Worm (Caenorhabditis elegans) whole organism, midembryonic: ENCODE measurements around the gene C54F6.15.

Source experiments
- T22C8.4 ChIP-seq: fragments of 200-800 bp; sonication (Bioruptor generic); IDR thresholded peaks from 2 replicates; pipeline ENCODE4 v1.3.6; 2022; ENCODE audit warnings: missing genetic modification characterization, missing compliant biosample characterization
- cog-1 ChIP-seq: sonication (generic microtip); optimal IDR thresholded peaks from 2 replicates; lab custom pipeline; 2016; ENCODE audit warnings: missing genetic modification characterization, missing compliant biosample characterization
- flt-1 ChIP-seq: fragments of 200-800 bp; sonication (Bioruptor generic); IDR thresholded peaks from 2 replicates; pipeline ENCODE4 v1.3.6; 2022; ENCODE audit warnings: missing genetic modification characterization, missing compliant biosample characterization
- med-1 ChIP-seq: sonication (generic microtip); optimal IDR thresholded peaks from 2 replicates; lab custom pipeline; 2017; ENCODE audit warnings: missing genetic modification characterization, mild to moderate bottlenecking, missing compliant biosample characterization, antibody characterized with exemption, missing genetic modification reagents; ENCODE audit not compliant: insufficient read depth
- ref-1 ChIP-seq: fragments of 200-800 bp; sonication (Bioruptor generic); conservative IDR thresholded peaks from 2 replicates; pipeline ENCODE4 v1.3.6; 2022; ENCODE audit warnings: missing genetic modification reagents, missing genetic modification characterization, missing compliant biosample characterization
- ztf-29 ChIP-seq: fragments of 200-800 bp; sonication (Bioruptor generic); IDR thresholded peaks from 2 replicates; pipeline ENCODE4 v1.3.6; 2022; ENCODE audit warnings: missing genetic modification reagents, missing genetic modification characterization, missing compliant biosample characterization

DNA sequence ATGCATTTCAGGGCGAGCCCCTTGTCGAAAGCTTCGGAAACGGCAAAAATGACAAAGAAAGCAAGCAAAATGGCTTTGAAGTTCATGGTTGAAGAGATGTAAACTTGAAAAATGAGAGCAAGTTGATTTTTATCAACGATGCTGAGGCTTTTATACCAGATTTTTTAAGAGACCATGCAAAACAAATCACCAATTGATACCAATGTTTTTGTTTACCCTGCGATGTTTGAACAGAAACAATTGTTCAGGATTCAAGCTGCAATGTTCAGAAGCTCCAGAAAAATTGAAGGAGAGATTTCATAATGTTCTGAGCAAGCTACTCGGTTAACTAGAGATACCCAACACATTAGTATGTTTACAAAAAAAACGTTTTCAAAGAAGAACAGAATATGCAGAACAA is at the start of gene C54F6.15:
- no peak for TF ChIP-seq flt-1 (GFP tag; lab: Robert Waterston, UW)
- no peak for TF ChIP-seq ref-1 (GFP tag; lab: Robert Waterston, UW)
- TF ChIP-seq T22C8.4, result no peak
- TF ChIP-seq ztf-29 (GFP tag; lab: Robert Waterston, UW), result no peak
- TF ChIP-seq med-1 (GFP tag; lab: Kevin White, UChicago), result no peak
- TF ChIP-seq cog-1 (tag; lab: Kevin White, UChicago), result no peak
